Worm (Caenorhabditis elegans) whole organism, midembryonic: ENCODE data around the gene clec-217.

Source experiments
- T22C8.4 ChIP-seq: fragments of 200-800 bp; sonication (Bioruptor generic); IDR thresholded peaks from 2 replicates; pipeline ENCODE4 v1.3.6; 2022; ENCODE audit warnings: missing genetic modification characterization, missing compliant biosample characterization
- cog-1 ChIP-seq: sonication (generic microtip); optimal IDR thresholded peaks from 2 replicates; lab custom pipeline; 2016; ENCODE audit warnings: missing genetic modification characterization, missing compliant biosample characterization
- med-1 ChIP-seq: sonication (generic microtip); optimal IDR thresholded peaks from 2 replicates; lab custom pipeline; 2017; ENCODE audit warnings: missing genetic modification characterization, mild to moderate bottlenecking, missing compliant biosample characterization, antibody characterized with exemption, missing genetic modification reagents; ENCODE audit not compliant: insufficient read depth
- ztf-23 ChIP-seq: fragments of 200-800 bp; sonication (Bioruptor generic); IDR thresholded peaks from 2 replicates; pipeline ENCODE4 v1.3.6; 2022; ENCODE audit warnings: missing genetic modification reagents, missing genetic modification characterization, missing compliant biosample characterization
- ztf-29 ChIP-seq: fragments of 200-800 bp; sonication (Bioruptor generic); IDR thresholded peaks from 2 replicates; pipeline ENCODE4 v1.3.6; 2022; ENCODE audit warnings: missing genetic modification reagents, missing genetic modification characterization, missing compliant biosample characterization

DNA sequence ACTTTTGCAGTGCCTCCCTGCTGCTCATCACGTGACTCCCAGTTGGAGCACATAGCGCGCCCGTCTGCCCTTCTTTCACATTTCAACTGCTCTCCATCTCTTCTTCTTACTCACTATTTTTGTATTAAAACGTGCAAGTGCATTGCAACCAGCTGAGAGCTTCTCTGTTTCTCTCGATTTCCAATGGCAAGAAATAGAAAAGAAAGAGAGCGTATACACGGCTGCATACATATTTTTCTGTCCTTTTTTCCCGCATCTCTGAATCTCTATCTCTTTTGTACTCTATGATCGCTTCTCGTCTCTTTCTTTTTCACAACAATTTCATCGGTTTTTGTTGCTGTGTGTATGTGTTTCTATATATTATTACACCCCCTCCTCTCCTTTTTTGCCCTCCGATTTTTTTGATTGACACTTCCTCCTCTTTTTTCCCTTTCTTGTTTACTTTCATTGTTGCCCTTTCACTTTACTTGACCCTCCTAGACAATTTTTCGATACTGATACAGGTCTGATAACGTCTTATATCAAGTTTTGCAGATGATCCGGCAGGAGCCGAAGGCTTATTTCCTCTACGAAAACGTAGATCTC, 42.4 kb upstream of the clec-217 start, which contains the start of gene Y97E10AR.1:
- TF ChIP-seq T22C8.4 (no peak), med-1 (GFP tag; lab: Kevin White, UChicago) (no peak), ztf-23 (peak; percentile 5; the same call in 1 of the 2 replicates), cog-1 (tag; lab: Kevin White, UChicago) (peak; percentile 72), ztf-29 (GFP tag; lab: Robert Waterston, UW) (no peak)
